Fruit fly (Drosophila melanogaster) Kc167 (cell line): ENCODE measurements around the gene Nepl9.

Experiments
- Myc ChIP-seq: fragments of >200 bp; optimal IDR thresholded peaks from 2 replicates; lab custom pipeline; 2017; ENCODE audit warnings: missing external identifiers
- Sin3A ChIP-seq: fragments of >200 bp; optimal IDR thresholded peaks from 2 replicates; lab custom pipeline; 2018; ENCODE audit warnings: missing external identifiers
- h ChIP-seq: fragments of >200 bp; optimal IDR thresholded peaks from 3 replicates; lab custom pipeline; 2018; ENCODE audit warnings: missing external identifiers
- insv ChIP-seq: fragments of >200 bp; optimal IDR thresholded peaks from 3 replicates; lab custom pipeline; 2018; ENCODE audit warnings: missing external identifiers
- psq ChIP-seq: fragments of >200 bp; optimal IDR thresholded peaks from 2 replicates; lab custom pipeline; 2017; ENCODE audit warnings: missing external identifiers
- ttk ChIP-seq: sonication (Bioruptor generic); optimal IDR thresholded peaks from 2 replicates; lab custom pipeline; 2017; ENCODE audit warnings: missing external identifiers

Nepl9 gene

DNA sequence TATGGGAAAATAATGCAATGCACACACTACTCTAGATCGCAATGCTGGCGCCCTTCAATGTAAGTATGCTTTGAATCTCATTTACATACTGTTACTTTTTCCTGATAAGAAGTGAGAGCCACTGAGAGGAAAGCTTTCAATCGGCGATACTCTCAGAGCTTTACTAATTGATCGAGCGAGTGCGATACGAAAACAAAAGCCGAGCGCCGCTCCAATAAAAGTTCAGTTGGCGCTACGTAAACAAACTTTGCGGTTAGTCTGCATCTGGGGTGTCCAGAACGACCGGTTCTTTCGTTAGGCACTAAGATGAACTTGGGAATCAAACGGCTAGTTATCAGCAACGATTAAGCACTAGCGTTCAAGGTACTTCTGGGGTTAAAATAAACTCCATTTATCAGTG lies 45.7 kb downstream of the Nepl9 start, which contains the start of gene CG17928:
TSS of gene CG17928 (plus strand) at position 224 of the 400 bp plus-strand sequence.
- TF ChIP-seq ttk (lab: Kevin White, UChicago) (no peak), psq (lab: Kevin White, UChicago) (no peak), Myc (lab: Kevin White, UChicago) (no peak), h (lab: Kevin White, UChicago) (no peak)

- TF ChIP-seq ttk (lab: Kevin White, UChicago): no peak
- TF ChIP-seq insv (lab: Kevin White, UChicago): no peak
- TF ChIP-seq Sin3A (lab: Kevin White, UChicago): no peak
- TF ChIP-seq Myc (lab: Kevin White, UChicago): no peak
- TF ChIP-seq psq (lab: Kevin White, UChicago): no peak
- no peak for TF ChIP-seq h (lab: Kevin White, UChicago)
Measured at dm6 chr2L:16790671-16791270, 46.3 kb downstream of the Nepl9 start, which contains the start of gene Cyt-b5-r. Gene Cyt-b5-r (minus strand): TSS chr2L:16790721.

- TF ChIP-seq psq (lab: Kevin White, UChicago): no peak
- TF ChIP-seq ttk (lab: Kevin White, UChicago): no peak
- no peak for TF ChIP-seq insv (lab: Kevin White, UChicago)
- TF ChIP-seq h (lab: Kevin White, UChicago): no peak
- TF ChIP-seq Sin3A (lab: Kevin White, UChicago): no peak
- TF ChIP-seq Myc (lab: Kevin White, UChicago): no peak
Measured at dm6 chr2L:16789880-16790279, 47.2 kb downstream of the Nepl9 start.

dm6 chr2L:16788885-16789284 lies 48.2 kb downstream of the Nepl9 start:
- TF ChIP-seq psq (lab: Kevin White, UChicago): no peak
- TF ChIP-seq insv (lab: Kevin White, UChicago): no peak
- no peak for TF ChIP-seq ttk (lab: Kevin White, UChicago)
- TF ChIP-seq h (lab: Kevin White, UChicago): no peak
- TF ChIP-seq Myc (lab: Kevin White, UChicago): no peak
- TF ChIP-seq Sin3A (lab: Kevin White, UChicago): no peak

DNA sequence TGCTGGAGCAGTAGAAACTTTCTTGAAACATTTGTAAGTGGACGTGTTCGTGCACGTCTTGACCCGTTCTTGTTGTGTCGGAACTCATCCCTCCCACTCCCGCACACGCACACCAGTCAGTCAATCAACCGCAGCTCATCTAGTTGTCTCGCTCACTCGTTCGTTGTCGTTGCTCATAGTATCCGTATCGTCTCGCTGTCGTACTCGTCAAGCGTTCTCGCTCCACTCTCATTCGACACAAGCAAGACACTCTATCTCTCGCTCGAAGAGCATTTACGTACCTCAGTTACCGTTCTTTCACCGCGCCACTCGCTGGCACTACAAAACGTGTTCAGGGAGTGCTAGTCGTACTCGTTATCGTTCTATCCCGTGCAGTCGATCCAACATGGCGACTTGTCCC lies 49.5 kb downstream of the Nepl9 start:
- no peak for TF ChIP-seq psq (lab: Kevin White, UChicago)
- TF ChIP-seq Myc (lab: Kevin White, UChicago): no peak
- no peak for TF ChIP-seq insv (lab: Kevin White, UChicago)
- TF ChIP-seq Sin3A (lab: Kevin White, UChicago): no peak
- no peak for TF ChIP-seq h (lab: Kevin White, UChicago)
- TF ChIP-seq ttk (lab: Kevin White, UChicago): no peak
